Worm (Caenorhabditis elegans): Measurements from ENCODE around the gene Y11D7A.5.

The Y11D7A.5 gene

DNA sequence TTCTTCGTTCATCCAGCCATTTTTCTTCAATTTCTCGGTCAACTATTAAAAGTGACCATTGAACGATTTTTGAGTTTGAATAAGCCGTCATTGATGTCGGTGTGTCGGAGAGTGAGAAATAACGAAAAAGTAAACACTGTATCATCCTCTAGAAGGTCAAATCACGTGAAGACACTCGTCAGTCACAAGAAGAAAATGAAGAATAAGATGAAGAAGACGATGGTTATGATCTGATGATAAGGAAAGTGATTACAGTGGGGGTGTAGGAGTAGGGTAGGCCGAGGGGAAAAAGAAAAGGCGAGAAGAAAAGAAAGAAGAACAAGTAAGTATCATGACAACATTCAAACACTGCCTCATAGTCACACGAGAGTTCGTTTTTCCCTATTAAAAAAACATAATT is 47.2 kb downstream of the Y11D7A.5 start (continued):
- TF ChIP-seq rec-8 (tag; optimal IDR thresholded peaks at IDR 0.05) (no peak), somi-1 (GFP tag; optimal IDR thresholded peaks at IDR 0.05) (peak; percentile 78), egrh-3 (GFP tag; IDR thresholded peaks at IDR 0.05) (no peak), Y67H2A.10 (GFP tag; conservative IDR thresholded peaks at IDR 0.05) (no peak), madf-10 (tag; optimal IDR thresholded peaks at IDR 0.05) (peak; percentile 17), lin-54 (GFP tag; optimal IDR thresholded peaks at IDR 0.05) (peak; percentile 34), sdz-38 (tag; optimal IDR thresholded peaks at IDR 0.05) (no peak), ZK185.1 (tag; optimal IDR thresholded peaks at IDR 0.05; ENCODE audit: poor library complexity, severe bottlenecking) (no peak), repo-1 (tag; optimal IDR thresholded peaks at IDR 0.05) (no peak), nfya-2 (GFP tag; IDR thresholded peaks at IDR 0.05) (no peak), athp-1 (tag; optimal IDR thresholded peaks at IDR 0.05) (no peak), attf-6 (GFP tag; IDR thresholded peaks at IDR 0.05) (no peak), F57C9.4 (tag; optimal IDR thresholded peaks at IDR 0.05) (no peak), let-526 (GFP tag; IDR thresholded peaks at IDR 0.05) (peak; percentile 78; the same call in 1 of the 2 replicates), ztf-25 (GFP tag; IDR thresholded peaks at IDR 0.05) (0 out of 2 replicates have a peak, but pooled peaks have one; percentile 24), nhr-27 (tag; optimal IDR thresholded peaks at IDR 0.05) (no peak), ztf-26 (tag; optimal IDR thresholded peaks at IDR 0.05) (peak; percentile 64), Y79H2A.3 (GFP tag; conservative IDR thresholded peaks at IDR 0.05) (0 out of 2 replicates have a peak, but pooled peaks have one; percentile 18), madf-3 (GFP tag; IDR thresholded peaks at IDR 0.05) (no peak), madf-8 (GFP tag; conservative IDR thresholded peaks at IDR 0.05) (no peak), mcd-1 (GFP tag; IDR thresholded peaks at IDR 0.05) (0 out of 2 replicates have a peak, but pooled peaks have one; percentile 26), tbp1 (GFP tag; optimal IDR thresholded peaks at IDR 0.05) (peak; percentile 13)

DNA sequence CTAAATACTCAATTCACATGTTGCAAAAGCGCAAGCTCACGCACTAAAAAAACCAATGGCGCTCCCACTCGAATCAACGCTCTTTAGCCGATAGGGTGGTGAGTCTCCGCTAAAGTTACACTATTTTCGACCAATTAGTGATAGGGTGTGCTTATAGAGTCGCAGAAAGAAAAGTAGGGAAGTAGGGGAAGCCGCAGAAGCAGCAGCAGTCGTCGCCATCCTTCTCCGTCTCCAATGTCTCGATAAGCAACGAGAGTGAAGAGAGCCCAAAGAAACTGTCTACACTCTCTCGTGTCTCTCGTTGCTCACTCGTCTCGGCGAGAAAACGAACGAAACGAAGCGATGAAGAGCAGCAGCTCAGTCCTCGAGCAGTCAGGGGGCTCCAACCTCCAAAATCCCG is 48.6 kb downstream of the Y11D7A.5 start:
- TF ChIP-seq K12H6.12 (tag; optimal IDR thresholded peaks at IDR 0.05) = peak; percentile 5
- TF ChIP-seq unc-62 (GFP tag; optimal IDR thresholded peaks at IDR 0.05) = peak; percentile 23
- 0 out of 2 replicates have a peak, but pooled peaks have one; percentile 10 for TF ChIP-seq ceh-40 (GFP tag; IDR thresholded peaks at IDR 0.05)
- no peak for TF ChIP-seq zim-3 (tag; optimal IDR thresholded peaks at IDR 0.05)
- peak; percentile 93 for TF ChIP-seq zfh-2 (GFP tag; conservative IDR thresholded peaks at IDR 0.05)
- peak; percentile 61; the same call in 1 of the 2 replicates for TF ChIP-seq hmg-1.2 (GFP tag; IDR thresholded peaks at IDR 0.05)
- 0 out of 2 replicates have a peak, but pooled peaks have one; percentile 50 for TF ChIP-seq egl-18 (GFP tag; IDR thresholded peaks at IDR 0.05)
- peak; percentile 7 for TF ChIP-seq tbp1 (GFP tag; optimal IDR thresholded peaks at IDR 0.05)
- TF ChIP-seq egrh-3 (GFP tag; IDR thresholded peaks at IDR 0.05) = peak; percentile 59
- TF ChIP-seq Y53G8AR.9 (GFP tag; conservative IDR thresholded peaks at IDR 0.05) = no peak
- peak; percentile 53; the same call in 1 of the 2 replicates for TF ChIP-seq pbrm-1 (GFP tag; IDR thresholded peaks at IDR 0.05)
- TF ChIP-seq B0336.3 (GFP tag; IDR thresholded peaks at IDR 0.05) = no peak
- TF ChIP-seq chd-7 (tag; optimal IDR thresholded peaks at IDR 0.05) = peak; percentile 61
- TF ChIP-seq nfyb-1 (GFP tag; IDR thresholded peaks at IDR 0.05) = peak; percentile 24; the same call in 1 of the 2 replicates
- TF ChIP-seq K11D2.4 (GFP tag; IDR thresholded peaks at IDR 0.05) = peak; percentile 44; the same call in 1 of the 2 replicates
- peak; percentile 40; the same call in 1 of the 2 replicates for TF ChIP-seq rcor-1 (GFP tag; IDR thresholded peaks at IDR 0.05)
- TF ChIP-seq lsy-27 (tag; optimal IDR thresholded peaks at IDR 0.05; ENCODE audit: borderline replicate concordance, insufficient read depth) = no peak
- no peak for TF ChIP-seq tbx-9 (tag; optimal IDR thresholded peaks at IDR 0.05; ENCODE audit: borderline replicate concordance)
- TF ChIP-seq tlf-1 (GFP tag; optimal IDR thresholded peaks at IDR 0.05) = no peak
- TF ChIP-seq lir-1 (GFP tag; conservative IDR thresholded peaks at IDR 0.05) = peak; percentile 52; the same call in 1 of the 2 replicates
- TF ChIP-seq snpc-3.4 (tag; optimal IDR thresholded peaks at IDR 0.05) = peak; percentile 30
- TF ChIP-seq mcd-1 (GFP tag; IDR thresholded peaks at IDR 0.05) = peak; percentile 58
- TF ChIP-seq attf-5 (GFP tag; optimal IDR thresholded peaks at IDR 0.05) = peak; percentile 15
- TF ChIP-seq Y95B8A.8 (GFP tag; IDR thresholded peaks at IDR 0.05) = 0 out of 2 replicates have a peak, but pooled peaks have one; percentile 7

All from whole organism, young adult.